Fruit fly (Drosophila melanogaster): Measurements from ENCODE around the gene alphaTub85E.

dm6 chr3R:9701897-9702296, 31.2 kb downstream of the alphaTub85E start:
- TF ChIP-seq dmrt93B (GFP tag; optimal IDR thresholded peaks at IDR 0.05) (no peak), Hnf4 (GFP tag; optimal IDR thresholded peaks at IDR 0.05) (no peak), sv (GFP tag; optimal IDR thresholded peaks at IDR 0.05) (no peak), h (GFP tag; optimal IDR thresholded peaks at IDR 0.05) (no peak), psq (GFP tag; optimal IDR thresholded peaks at IDR 0.05) (no peak), usp (GFP tag; optimal IDR thresholded peaks at IDR 0.05) (no peak)
